Fruit fly (Drosophila melanogaster): ENCODE measurements around the gene mei-38.

The mei-38 gene

DNA sequence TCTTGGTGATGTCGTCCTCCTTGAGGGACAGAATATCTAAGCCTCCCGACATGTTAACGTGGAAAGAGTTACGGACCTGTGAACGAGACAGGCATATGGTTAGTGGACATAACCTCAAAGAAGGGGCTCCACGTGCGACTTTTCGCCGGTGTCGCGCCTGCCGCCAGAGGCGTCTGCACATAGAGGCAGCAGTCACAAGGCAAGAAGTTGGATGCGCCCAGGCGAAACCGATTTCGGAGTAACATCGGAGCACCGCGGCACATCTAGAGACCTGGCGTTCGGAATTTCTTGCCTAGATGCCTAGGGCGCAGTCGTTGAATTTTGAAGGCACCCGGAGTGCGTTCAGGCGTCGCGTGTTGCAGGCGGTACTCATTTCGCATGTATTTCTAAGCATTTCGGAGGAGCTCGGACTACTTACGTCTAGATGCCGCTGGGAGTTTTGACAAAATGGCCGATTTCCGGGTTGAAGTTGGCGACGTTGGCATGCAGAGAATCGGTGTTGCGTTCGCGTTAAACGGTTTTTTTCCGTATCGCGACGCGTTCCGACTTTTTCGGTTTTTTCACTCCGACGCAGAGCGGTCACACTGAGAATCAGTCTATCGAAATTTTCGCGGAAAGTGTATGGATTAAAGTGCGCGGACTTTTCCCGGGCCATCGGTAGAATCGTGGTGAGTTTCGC is 6.1 kb downstream of the mei-38 start, which contains the start of the genes sta and inc:
sta (minus strand) TSS at position 574 of the 679 bp plus-strand sequence.
inc (plus strand) TSS at position 640 of the 679 bp plus-strand sequence.
- TF ChIP-seq CG14711 (tag; optimal IDR thresholded peaks at IDR 0.05) (peak; percentile 70), CG5204 (GFP tag; optimal IDR thresholded peaks at IDR 0.05) (no peak), Hr96 (GFP tag; optimal IDR thresholded peaks at IDR 0.05) (peak; percentile 77), pad (GFP tag; optimal IDR thresholded peaks at IDR 0.05) (peak; percentile 76), tj (GFP tag; optimal IDR thresholded peaks at IDR 0.05) (peak; percentile 62), bab1 (GFP tag; optimal IDR thresholded peaks at IDR 0.05) (peak; percentile 92), CG7045 (GFP tag; optimal IDR thresholded peaks at IDR 0.05) (peak; percentile 3), toe (GFP tag; optimal IDR thresholded peaks at IDR 0.05) (no peak), CG7101 (tag; optimal IDR thresholded peaks at IDR 0.05) (peak; percentile 89), cnc (optimal IDR thresholded peaks at IDR 0.05) (no peak), Crg-1 (GFP tag; optimal IDR thresholded peaks at IDR 0.05) (peak; percentile 71), CG1620 (GFP tag; optimal IDR thresholded peaks at IDR 0.05) (peak; percentile 75), kay (GFP tag; ENCODE audit: borderline replicate concordance) (no peak), CG12768 (GFP tag; optimal IDR thresholded peaks at IDR 0.05) (no peak), ovo (GFP tag; optimal IDR thresholded peaks at IDR 0.05) (peak; percentile 61), CG11617 (GFP tag; optimal IDR thresholded peaks at IDR 0.05) (peak; percentile 75), cic (GFP tag; optimal IDR thresholded peaks at IDR 0.05) (peak; percentile 24), Clk (GFP tag; optimal IDR thresholded peaks at IDR 0.05) (peak; percentile 5), CG33017 (tag; optimal IDR thresholded peaks at IDR 0.05) (peak; percentile 72), Mnt (GFP tag; optimal IDR thresholded peaks at IDR 0.05) (peak; percentile 95)

DNA sequence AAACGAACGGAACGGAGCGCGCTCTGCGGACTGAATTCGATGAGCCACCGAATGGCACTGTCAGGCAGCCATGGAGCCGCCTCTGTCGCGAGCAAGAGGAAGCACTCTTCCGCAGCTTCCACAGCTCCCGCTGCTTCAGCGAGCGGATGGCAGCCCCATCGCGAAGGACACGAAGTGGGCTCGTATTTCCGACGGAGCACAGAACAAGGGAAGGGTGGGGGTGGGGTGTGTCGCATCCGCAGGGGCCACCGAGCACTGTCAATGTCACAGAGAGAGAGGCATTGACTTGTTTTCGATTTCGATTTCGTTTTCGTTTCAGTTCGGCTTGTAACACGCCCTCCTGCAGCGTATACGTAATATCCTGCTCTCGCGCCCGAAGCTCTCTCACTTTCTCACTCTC is 30.9 kb downstream of the mei-38 start, which contains the start of gene Nmdar2:
Nmdar2 (minus strand) TSS at position 59 of the 400 bp plus-strand sequence.
- TF ChIP-seq Clk (GFP tag; optimal IDR thresholded peaks at IDR 0.05) (no peak), CG33017 (tag; optimal IDR thresholded peaks at IDR 0.05) (no peak), ovo (GFP tag; optimal IDR thresholded peaks at IDR 0.05) (no peak), CG7101 (tag; optimal IDR thresholded peaks at IDR 0.05) (no peak), CG1620 (GFP tag; optimal IDR thresholded peaks at IDR 0.05) (no peak), CG11617 (GFP tag; optimal IDR thresholded peaks at IDR 0.05) (no peak), CG14711 (tag; optimal IDR thresholded peaks at IDR 0.05) (no peak), CG5204 (GFP tag; optimal IDR thresholded peaks at IDR 0.05) (no peak), CG7045 (GFP tag; optimal IDR thresholded peaks at IDR 0.05) (no peak), Hr96 (GFP tag; optimal IDR thresholded peaks at IDR 0.05) (no peak), cic (GFP tag; optimal IDR thresholded peaks at IDR 0.05) (no peak), cnc (optimal IDR thresholded peaks at IDR 0.05) (no peak), bab1 (GFP tag; optimal IDR thresholded peaks at IDR 0.05) (no peak), tj (GFP tag; optimal IDR thresholded peaks at IDR 0.05) (no peak), CG12768 (GFP tag; optimal IDR thresholded peaks at IDR 0.05) (no peak), Mnt (GFP tag; optimal IDR thresholded peaks at IDR 0.05) (no peak)

DNA sequence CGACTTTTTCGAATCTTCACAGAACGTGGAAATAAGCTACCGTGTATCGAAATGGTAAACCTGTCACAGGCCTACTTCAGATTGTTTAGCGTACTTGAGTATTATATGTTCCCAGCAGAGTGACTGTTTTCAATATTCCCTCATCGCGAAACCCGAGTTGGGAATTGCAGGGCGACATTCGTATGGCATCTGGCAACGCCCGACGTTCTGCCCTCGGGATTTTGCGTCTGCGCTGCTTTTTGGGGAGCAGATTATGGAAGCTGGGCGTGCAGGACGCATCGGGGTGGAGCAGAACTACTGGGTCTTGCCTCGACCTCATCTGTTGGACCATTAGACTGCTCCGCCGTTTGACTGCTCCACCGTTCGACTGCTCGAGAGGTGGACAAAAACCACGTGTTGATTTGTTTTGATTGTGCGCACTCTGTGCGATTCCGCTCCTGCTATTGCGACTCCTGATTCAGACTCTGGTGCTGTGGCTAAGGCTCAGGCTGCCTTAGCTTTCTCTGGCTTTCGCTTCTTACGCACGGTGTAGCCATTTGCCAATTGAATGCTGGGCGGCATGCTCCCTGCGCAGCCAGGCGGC is 31.5 kb downstream of the mei-38 start:
- TF ChIP-seq Clk (GFP tag; optimal IDR thresholded peaks at IDR 0.05): no peak
- peak; percentile 7 for TF ChIP-seq CG7101 (tag; optimal IDR thresholded peaks at IDR 0.05)
- TF ChIP-seq cic (GFP tag; optimal IDR thresholded peaks at IDR 0.05): no peak
- peak; percentile 57 for TF ChIP-seq Hr96 (GFP tag; optimal IDR thresholded peaks at IDR 0.05)
- TF ChIP-seq CG5204 (GFP tag; optimal IDR thresholded peaks at IDR 0.05): peak; percentile 17
- TF ChIP-seq kay (GFP tag; ENCODE audit: borderline replicate concordance): no peak
- TF ChIP-seq CG7045 (GFP tag; optimal IDR thresholded peaks at IDR 0.05): peak; percentile 25

DNA sequence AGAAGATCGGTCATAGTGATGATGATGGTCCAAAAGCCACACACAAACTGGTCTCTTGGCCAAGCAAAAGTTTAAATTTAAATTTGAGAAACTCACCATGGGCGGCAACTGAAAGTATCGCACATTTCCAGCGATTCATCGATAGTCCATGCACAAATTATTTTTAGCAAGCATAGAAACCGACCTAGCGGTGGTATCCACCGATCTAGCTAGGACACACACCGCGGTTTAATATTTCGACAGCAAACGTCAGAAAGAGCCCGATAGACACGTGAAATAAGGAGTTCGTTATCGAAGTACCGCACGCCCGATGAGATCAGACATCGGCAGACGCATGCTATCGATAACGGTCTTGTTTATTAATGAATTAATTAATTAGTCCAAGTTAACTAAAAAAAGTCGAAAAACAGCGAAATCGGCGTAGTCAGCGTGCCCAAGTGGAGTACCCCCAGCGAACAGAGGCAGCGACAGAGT is 35.9 kb downstream of the mei-38 start, which contains the start of gene CG14795:
CG14795 (minus strand) TSS at position 51 of the 474 bp plus-strand sequence.
- no peak for TF ChIP-seq CG7045 (GFP tag; optimal IDR thresholded peaks at IDR 0.05)
- TF ChIP-seq kay (GFP tag; ENCODE audit: borderline replicate concordance): no peak
- no peak for TF ChIP-seq Crg-1 (GFP tag; optimal IDR thresholded peaks at IDR 0.05)
- no peak for TF ChIP-seq CG12768 (GFP tag; optimal IDR thresholded peaks at IDR 0.05)
- TF ChIP-seq Hr96 (GFP tag; optimal IDR thresholded peaks at IDR 0.05): no peak
- TF ChIP-seq bab1 (GFP tag; optimal IDR thresholded peaks at IDR 0.05): peak; percentile 83
- TF ChIP-seq CG14711 (tag; optimal IDR thresholded peaks at IDR 0.05): peak; percentile 15
- TF ChIP-seq CG33017 (tag; optimal IDR thresholded peaks at IDR 0.05): no peak
- no peak for TF ChIP-seq CG5204 (GFP tag; optimal IDR thresholded peaks at IDR 0.05)
- no peak for TF ChIP-seq tj (GFP tag; optimal IDR thresholded peaks at IDR 0.05)
- peak; percentile 7 for TF ChIP-seq ovo (GFP tag; optimal IDR thresholded peaks at IDR 0.05)
- peak; percentile 44 for TF ChIP-seq CG7101 (tag; optimal IDR thresholded peaks at IDR 0.05)
- TF ChIP-seq CG1620 (GFP tag; optimal IDR thresholded peaks at IDR 0.05): peak; percentile 0
- no peak for TF ChIP-seq toe (GFP tag; optimal IDR thresholded peaks at IDR 0.05)
- TF ChIP-seq cnc (optimal IDR thresholded peaks at IDR 0.05): no peak
- peak; percentile 23 for TF ChIP-seq pad (GFP tag; optimal IDR thresholded peaks at IDR 0.05)
- peak; percentile 82 for TF ChIP-seq Mnt (GFP tag; optimal IDR thresholded peaks at IDR 0.05)
- TF ChIP-seq cic (GFP tag; optimal IDR thresholded peaks at IDR 0.05): peak; percentile 5
- no peak for TF ChIP-seq CG11617 (GFP tag; optimal IDR thresholded peaks at IDR 0.05)
- no peak for TF ChIP-seq Clk (GFP tag; optimal IDR thresholded peaks at IDR 0.05)

DNA sequence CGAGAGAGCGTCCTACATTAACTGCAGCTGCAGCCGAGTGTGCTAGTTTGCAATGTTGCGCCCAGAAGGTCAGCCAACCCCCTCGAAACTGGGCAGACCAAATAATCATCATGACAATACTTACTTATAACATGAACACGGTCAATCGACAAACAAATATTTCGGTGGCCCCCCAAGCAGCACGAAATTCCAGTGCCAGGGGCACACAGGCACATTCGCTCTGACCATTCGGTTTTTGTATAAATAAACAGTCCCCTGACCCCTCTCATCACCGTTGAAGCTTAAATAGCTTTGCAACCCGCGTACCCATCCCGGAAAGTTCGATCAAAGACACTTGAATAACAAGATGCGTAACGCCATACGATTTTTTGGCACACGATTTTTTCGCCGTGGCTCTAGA is 37.0 kb downstream of the mei-38 start:
- no peak for TF ChIP-seq tj (GFP tag; optimal IDR thresholded peaks at IDR 0.05)
- TF ChIP-seq CG7101 (tag; optimal IDR thresholded peaks at IDR 0.05): no peak
- no peak for TF ChIP-seq cnc (optimal IDR thresholded peaks at IDR 0.05)
- TF ChIP-seq Clk (GFP tag; optimal IDR thresholded peaks at IDR 0.05): no peak
- no peak for TF ChIP-seq kay (GFP tag; ENCODE audit: borderline replicate concordance)
- TF ChIP-seq Mnt (GFP tag; optimal IDR thresholded peaks at IDR 0.05): no peak
- no peak for TF ChIP-seq CG12768 (GFP tag; optimal IDR thresholded peaks at IDR 0.05)
- TF ChIP-seq CG1620 (GFP tag; optimal IDR thresholded peaks at IDR 0.05): no peak
- TF ChIP-seq Hr96 (GFP tag; optimal IDR thresholded peaks at IDR 0.05): no peak
- no peak for TF ChIP-seq CG7045 (GFP tag; optimal IDR thresholded peaks at IDR 0.05)
- TF ChIP-seq toe (GFP tag; optimal IDR thresholded peaks at IDR 0.05): no peak
- TF ChIP-seq CG11617 (GFP tag; optimal IDR thresholded peaks at IDR 0.05): no peak
- TF ChIP-seq ovo (GFP tag; optimal IDR thresholded peaks at IDR 0.05): no peak
- TF ChIP-seq pad (GFP tag; optimal IDR thresholded peaks at IDR 0.05): no peak
- TF ChIP-seq bab1 (GFP tag; optimal IDR thresholded peaks at IDR 0.05): no peak
- no peak for TF ChIP-seq cic (GFP tag; optimal IDR thresholded peaks at IDR 0.05)
- no peak for TF ChIP-seq CG14711 (tag; optimal IDR thresholded peaks at IDR 0.05)
- TF ChIP-seq CG33017 (tag; optimal IDR thresholded peaks at IDR 0.05): no peak
- no peak for TF ChIP-seq CG5204 (GFP tag; optimal IDR thresholded peaks at IDR 0.05)

Measured in whole organism, adult.